Worm (Caenorhabditis elegans): ENCODE data around the gene str-217.

Gene str-217

ce11 chrV:17000635-17001034 lies 531 bp upstream of the str-217 start:
- TF ChIP-seq zag-1 (tag; optimal IDR thresholded peaks at IDR 0.05) (no peak), sma-3 (GFP tag; optimal IDR thresholded peaks at IDR 0.05) (no peak), skn-1 (tag; optimal IDR thresholded peaks at IDR 0.05) (no peak), lin-11 (tag; optimal IDR thresholded peaks at IDR 0.05) (no peak), sma-9 (GFP tag; optimal IDR thresholded peaks at IDR 0.05) (no peak), sma-9 (tag; optimal IDR thresholded peaks at IDR 0.05) (no peak), ztf-4 (tag; optimal IDR thresholded peaks at IDR 0.05) (no peak), egl-27 (tag; optimal IDR thresholded peaks at IDR 0.05) (no peak), crh-2 (tag; optimal IDR thresholded peaks at IDR 0.05) (no peak), lsy-2 (tag; optimal IDR thresholded peaks at IDR 0.05) (no peak), nhr-6 (tag; optimal IDR thresholded peaks at IDR 0.05) (no peak)

ce11 chrV:16992383-16992782 lies 7.7 kb downstream of the str-217 start:
- no peak for TF ChIP-seq skn-1 (tag; optimal IDR thresholded peaks at IDR 0.05)
- no peak for TF ChIP-seq lin-13 (GFP tag; optimal IDR thresholded peaks at IDR 0.05)
- TF ChIP-seq elt-1 (tag; optimal IDR thresholded peaks at IDR 0.05) = no peak
- TF ChIP-seq elt-3 (tag; optimal IDR thresholded peaks at IDR 0.05) = no peak
- TF ChIP-seq mdl-1 (tag; optimal IDR thresholded peaks at IDR 0.05) = no peak
- TF ChIP-seq ztf-1 (GFP tag; conservative IDR thresholded peaks at IDR 0.05) = no peak
- TF ChIP-seq unc-62 (GFP tag; optimal IDR thresholded peaks at IDR 0.05) = no peak
- no peak for TF ChIP-seq lsy-2 (tag; optimal IDR thresholded peaks at IDR 0.05)
- no peak for TF ChIP-seq F13H6.1 (tag; optimal IDR thresholded peaks at IDR 0.05)
- no peak for TF ChIP-seq mbf-1 (tag; optimal IDR thresholded peaks at IDR 0.05)
- TF ChIP-seq zag-1 (tag; optimal IDR thresholded peaks at IDR 0.05) = no peak
- TF ChIP-seq sma-9 (GFP tag; optimal IDR thresholded peaks at IDR 0.05) = no peak
- no peak for TF ChIP-seq sma-9 (tag; optimal IDR thresholded peaks at IDR 0.05)
- no peak for TF ChIP-seq nhr-11 (tag; optimal IDR thresholded peaks at IDR 0.05)
- TF ChIP-seq nhr-21 (tag; optimal IDR thresholded peaks at IDR 0.05) = no peak
- TF ChIP-seq nhr-237 (tag; optimal IDR thresholded peaks at IDR 0.05) = no peak

ce11 chrV:16991734-16992133 lies 8.4 kb downstream of the str-217 start, which contains the start of gene srz-95:
srz-95 (plus strand) TSS chrV:16992034.
- TF ChIP-seq snpc-4 (tag; optimal IDR thresholded peaks at IDR 0.05) (no peak), crh-2 (tag; optimal IDR thresholded peaks at IDR 0.05) (no peak), fos-1 (tag; optimal IDR thresholded peaks at IDR 0.05) (no peak)

ce11 chrV:16988614-16989013 lies 11.5 kb downstream of the str-217 start, which contains the start of gene Y102A5C.27:
Y102A5C.27 (minus strand) TSS chrV:16988714.
- TF ChIP-seq nhr-21 (tag; optimal IDR thresholded peaks at IDR 0.05) (no peak), nhr-6 (tag; optimal IDR thresholded peaks at IDR 0.05) (no peak), unc-62 (GFP tag; optimal IDR thresholded peaks at IDR 0.05) (no peak), aly-2 (tag; optimal IDR thresholded peaks at IDR 0.05) (no peak), nhr-11 (tag; optimal IDR thresholded peaks at IDR 0.05) (no peak), egl-27 (tag; optimal IDR thresholded peaks at IDR 0.05) (no peak), nhr-23 (tag; optimal IDR thresholded peaks at IDR 0.05) (no peak), sem-4 (tag; optimal IDR thresholded peaks at IDR 0.05) (no peak), blmp-1 (tag; optimal IDR thresholded peaks at IDR 0.05; ENCODE audit: insufficient read depth) (no peak), unc-55 (GFP tag; optimal IDR thresholded peaks at IDR 0.05) (no peak), nhr-77 (tag; optimal IDR thresholded peaks at IDR 0.05) (no peak), skn-1 (tag; optimal IDR thresholded peaks at IDR 0.05) (no peak), lsy-2 (tag; optimal IDR thresholded peaks at IDR 0.05) (no peak)

ce11 chrV:16987783-16988182 lies 12.3 kb downstream of the str-217 start:
- TF ChIP-seq ceh-16 (tag; optimal IDR thresholded peaks at IDR 0.05) = no peak
- no peak for TF ChIP-seq ztf-11 (tag; optimal IDR thresholded peaks at IDR 0.05)
- no peak for TF ChIP-seq sma-3 (GFP tag; optimal IDR thresholded peaks at IDR 0.05)
- no peak for TF ChIP-seq skn-1 (tag; optimal IDR thresholded peaks at IDR 0.05)
- no peak for TF ChIP-seq crh-2 (tag; optimal IDR thresholded peaks at IDR 0.05)
- no peak for TF ChIP-seq aly-2 (tag; optimal IDR thresholded peaks at IDR 0.05)
- TF ChIP-seq F13H6.1 (tag; optimal IDR thresholded peaks at IDR 0.05) = no peak

- TF ChIP-seq elt-1 (tag; optimal IDR thresholded peaks at IDR 0.05) (no peak), blmp-1 (tag; optimal IDR thresholded peaks at IDR 0.05; ENCODE audit: insufficient read depth) (no peak), nhr-23 (tag; optimal IDR thresholded peaks at IDR 0.05) (no peak), nhr-237 (tag; optimal IDR thresholded peaks at IDR 0.05) (no peak), mab-5 (tag; optimal IDR thresholded peaks at IDR 0.05) (no peak), alr-1 (tag; optimal IDR thresholded peaks at IDR 0.05) (no peak), skn-1 (tag; optimal IDR thresholded peaks at IDR 0.05) (no peak), unc-55 (GFP tag; optimal IDR thresholded peaks at IDR 0.05) (no peak), peb-1 (tag; optimal IDR thresholded peaks at IDR 0.05) (no peak), unc-39 (tag; optimal IDR thresholded peaks at IDR 0.05) (no peak), ceh-82 (tag; optimal IDR thresholded peaks at IDR 0.05) (no peak), ZK546.5 (tag; optimal IDR thresholded peaks at IDR 0.05) (no peak), mbf-1 (tag; optimal IDR thresholded peaks at IDR 0.05) (no peak), nhr-11 (tag; optimal IDR thresholded peaks at IDR 0.05) (no peak), mdl-1 (tag; optimal IDR thresholded peaks at IDR 0.05) (no peak), snpc-4 (tag; optimal IDR thresholded peaks at IDR 0.05) (no peak)
Measured at ce11 chrV:16987035-16987434, 13.1 kb downstream of the str-217 start, which contains the start of gene Y102A5C.40. Y102A5C.40 (minus strand) TSS chrV:16987135.

Measured in whole organism, L2 larva.